Fruit fly (Drosophila melanogaster) whole organism, wandering third instar larva: Measurements from ENCODE around the gene CG4770.

Source experiments
- Abd-B ChIP-seq: fragments of >200 bp; optimal IDR thresholded peaks from 2 replicates; lab custom pipeline; 2017; ENCODE audit warnings: missing biosample characterization, missing genetic modification characterization
- CG32264 ChIP-seq: fragments of 200-800 bp; sonication (Bioruptor generic); optimal IDR thresholded peaks from 2 replicates; lab custom pipeline; 2016; ENCODE audit warnings: missing biosample characterization, missing genetic modification characterization
- CG9705 ChIP-seq: fragments of 200-800 bp; sonication (Bioruptor generic); optimal IDR thresholded peaks from 2 replicates; lab custom pipeline; 2018; ENCODE audit warnings: missing biosample characterization, mild to moderate bottlenecking, missing genetic modification characterization
- CrebA ChIP-seq: fragments of 200-800 bp; sonication (Bioruptor generic); optimal IDR thresholded peaks from 2 replicates; lab custom pipeline; 2016; ENCODE audit warnings: missing biosample characterization, mild to moderate bottlenecking, missing genetic modification characterization, borderline replicate concordance
- Dfd ChIP-seq: fragments of >200 bp; optimal IDR thresholded peaks from 2 replicates; lab custom pipeline; 2017; ENCODE audit warnings: missing biosample characterization, missing genetic modification characterization
- Dif ChIP-seq: fragments of 200-275, 200-300 bp; sonication (Bioruptor generic); optimal IDR thresholded peaks from 2 replicates; lab custom pipeline; 2018; ENCODE audit warnings: missing biosample characterization, missing genetic modification characterization; ENCODE audit not compliant: partially characterized antibody
- GATAd ChIP-seq: sonication (Bioruptor generic); optimal IDR thresholded peaks from 2 replicates; lab custom pipeline; 2016; ENCODE audit warnings: missing biosample characterization, missing genetic modification characterization
- HLH106 ChIP-seq: fragments of 200-800 bp; optimal IDR thresholded peaks from 3 replicates; lab custom pipeline; 2019; ENCODE audit warnings: missing biosample characterization, mild to moderate bottlenecking, missing genetic modification characterization, moderate library complexity
- Hnf4 ChIP-seq: fragments of 200-800 bp; sonication (Bioruptor generic); optimal IDR thresholded peaks from 2 replicates; lab custom pipeline; 2016; ENCODE audit warnings: missing biosample characterization, mild to moderate bottlenecking, missing genetic modification characterization
- Hr83 ChIP-seq: fragments of 200-300 bp; sonication (Bioruptor generic); optimal IDR thresholded peaks from 2 replicates; lab custom pipeline; 2016; ENCODE audit warnings: missing biosample characterization, mild to moderate bottlenecking, missing genetic modification characterization, moderate library complexity; ENCODE audit not compliant: poor library complexity, severe bottlenecking
- Jra ChIP-seq: sonication (Bioruptor generic); optimal IDR thresholded peaks from 2 replicates; lab custom pipeline; 2016; ENCODE audit warnings: missing biosample characterization, missing genetic modification characterization
- Mio ChIP-seq: sonication (Bioruptor generic); optimal IDR thresholded peaks from 2 replicates; lab custom pipeline; 2016; ENCODE audit warnings: missing biosample characterization, missing genetic modification characterization
- Myc ChIP-seq: fragments of >200 bp; optimal IDR thresholded peaks from 2 replicates; lab custom pipeline; 2017
- N ChIP-seq: fragments of >200 bp; optimal IDR thresholded peaks from 2 replicates; lab custom pipeline; 2018; ENCODE audit warnings: missing biosample characterization, missing external identifiers, missing genetic modification characterization
- OdsH ChIP-seq: fragments of 200-800 bp; sonication (Bioruptor generic); optimal IDR thresholded peaks from 2 replicates; lab custom pipeline; 2016; ENCODE audit warnings: missing biosample characterization, mild to moderate bottlenecking, missing genetic modification characterization
- Sp1 ChIP-seq: fragments of 200-800 bp; sonication (Bioruptor generic); optimal IDR thresholded peaks from 3 replicates; lab custom pipeline; 2019; ENCODE audit warnings: missing biosample characterization, mild to moderate bottlenecking, missing genetic modification characterization, moderate library complexity
- Vsx2 ChIP-seq: fragments of 200-300, 225-300 bp; sonication (Bioruptor generic); optimal IDR thresholded peaks from 2 replicates; lab custom pipeline; 2018; ENCODE audit warnings: missing biosample characterization, missing genetic modification characterization; ENCODE audit not compliant: partially characterized antibody
- br ChIP-seq: fragments of 200-800 bp; sonication (Bioruptor generic); optimal IDR thresholded peaks from 2 replicates; lab custom pipeline; 2016; ENCODE audit warnings: missing biosample characterization, missing genetic modification characterization
- brk ChIP-seq: fragments of 200-800 bp; sonication (Bioruptor generic); optimal IDR thresholded peaks from 2 replicates; lab custom pipeline; 2016; ENCODE audit warnings: missing biosample characterization, mild to moderate bottlenecking, missing genetic modification characterization
- dl ChIP-seq, 2 experiments: fragments of 175-275, 200-275 bp in 1 of 2; fragments of 200-275 bp in 1 of 2; sonication (Bioruptor generic); optimal IDR thresholded peaks; lab custom pipeline; 2018; ENCODE audit warnings: mild to moderate bottlenecking in 2 of 2, missing biosample characterization in 2 of 2, missing genetic modification characterization in 2 of 2, moderate library complexity in 2 of 2; ENCODE audit not compliant: partially characterized antibody in 2 of 2, insufficient read depth in 1 of 2
- dsf ChIP-seq: sonication (Bioruptor generic); optimal IDR thresholded peaks from 2 replicates; lab custom pipeline; 2016; ENCODE audit warnings: missing biosample characterization, missing genetic modification characterization, borderline replicate concordance
- ey ChIP-seq: fragments of 200-800 bp; sonication (Bioruptor generic); optimal IDR thresholded peaks from 2 replicates; lab custom pipeline; 2016; ENCODE audit warnings: missing biosample characterization, missing genetic modification characterization
- foxo ChIP-seq, 2 experiments: fragments of 200-800 bp; sonication (Bioruptor generic); optimal IDR thresholded peaks; 2 replicates in 1 of 2; 3 replicates in 1 of 2; lab custom pipeline; 2016 to 2017; ENCODE audit warnings: missing biosample characterization in 2 of 2, missing genetic modification characterization in 2 of 2
- fru ChIP-seq: fragments of 200-800 bp; sonication (Bioruptor generic); optimal IDR thresholded peaks from 3 replicates; lab custom pipeline; 2016; ENCODE audit warnings: missing biosample characterization, mild to moderate bottlenecking, missing genetic modification characterization
- h ChIP-seq: fragments of 200-800 bp; sonication (Bioruptor generic); optimal IDR thresholded peaks from 3 replicates; lab custom pipeline; 2016; ENCODE audit warnings: missing biosample characterization, mild to moderate bottlenecking, missing genetic modification characterization
- jim ChIP-seq: fragments of 175-275, 200-325 bp; sonication (Bioruptor generic); optimal IDR thresholded peaks from 2 replicates; lab custom pipeline; 2016; ENCODE audit warnings: missing biosample characterization, mild to moderate bottlenecking, missing genetic modification characterization
- lola ChIP-seq: fragments of >200 bp; optimal IDR thresholded peaks from 2 replicates; lab custom pipeline; 2017; ENCODE audit warnings: missing biosample characterization, missing genetic modification characterization
- pan ChIP-seq: fragments of >200 bp; optimal IDR thresholded peaks from 2 replicates; lab custom pipeline; 2017
- psq ChIP-seq: fragments of 200-800 bp; sonication (Bioruptor generic); optimal IDR thresholded peaks from 3 replicates; lab custom pipeline; 2017; ENCODE audit warnings: missing biosample characterization, mild to moderate bottlenecking, missing genetic modification characterization, moderate library complexity
- rgr ChIP-seq: fragments of 200-800 bp; sonication (Bioruptor generic); optimal IDR thresholded peaks from 3 replicates; lab custom pipeline; 2016; ENCODE audit warnings: missing biosample characterization, mild to moderate bottlenecking, missing genetic modification characterization
- sage ChIP-seq: fragments of 200-800 bp; sonication (Bioruptor generic); optimal IDR thresholded peaks from 2 replicates; lab custom pipeline; 2016; ENCODE audit warnings: missing biosample characterization, mild to moderate bottlenecking, missing genetic modification characterization
- sv ChIP-seq: fragments of 200-800 bp; sonication (Bioruptor generic); optimal IDR thresholded peaks from 3 replicates; lab custom pipeline; 2016; ENCODE audit warnings: missing biosample characterization, missing genetic modification characterization
- tai ChIP-seq: sonication (Bioruptor generic); optimal IDR thresholded peaks from 2 replicates; lab custom pipeline; 2016; ENCODE audit warnings: missing biosample characterization, missing genetic modification characterization
- usp ChIP-seq: fragments of >200 bp; optimal IDR thresholded peaks from 2 replicates; lab custom pipeline; 2017; ENCODE audit warnings: missing biosample characterization, missing genetic modification characterization
- woc ChIP-seq: sonication (Bioruptor generic); optimal IDR thresholded peaks from 2 replicates; lab custom pipeline; 2016; ENCODE audit warnings: missing biosample characterization, mild to moderate bottlenecking, missing genetic modification characterization

CG4770 gene

dm6 chr3R:19918207-19918606, at the start of gene CG4770:
Gene CG4770 (plus strand): TSS chr3R:19918507.
- TF ChIP-seq fru (GFP tag; lab: Kevin White, UChicago), result no peak
- TF ChIP-seq OdsH (GFP tag; lab: Kevin White, UChicago), result no peak
- TF ChIP-seq tai, result no peak
- no peak for TF ChIP-seq CrebA (GFP tag; lab: Kevin White, UChicago)
- no peak for TF ChIP-seq sage (GFP tag; lab: Kevin White, UChicago)
- TF ChIP-seq dl (GFP tag; optimal IDR thresholded peaks at IDR 0.05; lab: Kevin White, UChicago; ENCODE audit: insufficient read depth in 1 of 2, partially characterized antibody in 2 of 2), result no peak
- no peak for TF ChIP-seq N
- TF ChIP-seq Dif (GFP tag; lab: Kevin White, UChicago), result no peak
- TF ChIP-seq psq (GFP tag; lab: Kevin White, UChicago), result no peak
- TF ChIP-seq foxo (GFP tag; optimal IDR thresholded peaks at IDR 0.05; lab: Kevin White, UChicago), result no peak
- no peak for TF ChIP-seq CG32264 (GFP tag; lab: Kevin White, UChicago)
- TF ChIP-seq Dfd, result no peak
- TF ChIP-seq, all 38 proteins: peak for 0

dm6 chr3R:19873102-19873737, 45.1 kb upstream of the CG4770 start:
- no peak for TF ChIP-seq GATAd

- TF ChIP-seq CG9705 (GFP tag; lab: Kevin White, UChicago) (no peak), jim (GFP tag; lab: Kevin White, UChicago) (no peak), dl (GFP tag; optimal IDR thresholded peaks at IDR 0.05; lab: Kevin White, UChicago; ENCODE audit: insufficient read depth in 1 of 2, partially characterized antibody in 2 of 2) (peak in 1 of 2 experiments; percentile 83), h (GFP tag; lab: Kevin White, UChicago) (peak; percentile 60), foxo (GFP tag; optimal IDR thresholded peaks at IDR 0.05; lab: Kevin White, UChicago) (peak in 1 of 2 experiments; percentile 13), Vsx2 (GFP tag; lab: Kevin White, UChicago) (no peak), dsf (no peak), Hnf4 (GFP tag; lab: Kevin White, UChicago) (no peak), ey (GFP tag; lab: Kevin White, UChicago) (no peak), lola (GFP tag; lab: Kevin White, UChicago) (no peak), Mio (no peak), Dfd (no peak), CG32264 (GFP tag; lab: Kevin White, UChicago) (no peak), Dif (GFP tag; lab: Kevin White, UChicago) (peak; percentile 74), brk (GFP tag; lab: Kevin White, UChicago) (no peak), fru (GFP tag; lab: Kevin White, UChicago) (peak; percentile 23), Abd-B (no peak), pan (lab: Kevin White, UChicago) (no peak), sv (GFP tag; lab: Kevin White, UChicago) (no peak), br (peak; percentile 12), rgr (GFP tag; lab: Kevin White, UChicago) (no peak), Sp1 (GFP tag; lab: Kevin White, UChicago) (no peak), HLH106 (tag; lab: Kevin White, UChicago) (no peak), tai (no peak), Hr83 (GFP tag; lab: Kevin White, UChicago) (peak; percentile 71), woc (GFP tag; lab: Kevin White, UChicago) (no peak), Jra (GFP tag; lab: Kevin White, UChicago) (no peak), usp (GFP tag; lab: Kevin White, UChicago) (no peak), Myc (no peak), psq (GFP tag; lab: Kevin White, UChicago) (peak; percentile 82)
These were observed 43.0 kb upstream of the CG4770 start, which contains the start of gene Mrp5 for dm6 chr3R:19875118-19875887. Gene Mrp5 (minus strand): TSS chr3R:19875678.
